Worm (Caenorhabditis elegans) whole organism, L4 larva: ENCODE data around the gene jip-1.

ENCODE experiments used
- ceh-32 ChIP-seq: sonication (generic microtip); optimal IDR thresholded peaks from 2 replicates; lab custom pipeline; 2016; ENCODE audit warnings: mild to moderate bottlenecking, missing genetic modification characterization, missing compliant biosample characterization; ENCODE audit not compliant: poor library complexity
- nhr-237 ChIP-seq: sonication (generic microtip); optimal IDR thresholded peaks from 2 replicates; lab custom pipeline; 2017; ENCODE audit warnings: missing biosample characterization, missing genetic modification characterization
- nhr-77 ChIP-seq: fragments of 150-350 bp; optimal IDR thresholded peaks from 2 replicates; lab custom pipeline; 2014; ENCODE audit warnings: missing biosample characterization, missing genetic modification characterization

DNA sequence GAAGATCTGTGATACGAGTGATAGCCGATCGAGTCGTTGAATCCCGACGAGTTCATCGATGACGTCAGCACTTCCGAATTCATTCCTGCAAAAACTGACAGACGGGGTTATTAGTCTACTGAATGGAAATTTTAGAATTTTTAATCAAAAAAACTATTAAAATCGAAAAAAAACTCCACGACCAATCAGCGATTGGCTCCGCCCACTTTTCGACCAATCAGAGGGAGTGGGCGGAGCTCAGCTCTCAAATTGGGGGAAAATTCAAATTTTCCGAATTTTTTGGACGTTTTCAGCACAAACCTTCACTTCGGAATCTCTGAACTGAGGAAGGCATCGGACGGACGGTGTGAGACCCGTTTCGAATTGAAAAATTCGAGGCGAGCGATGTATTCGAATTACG is 46.2 kb downstream of the jip-1 start:
- TF ChIP-seq ceh-32 (tag; lab: Kevin White, UChicago): no peak
- no peak for TF ChIP-seq nhr-237 (tag; lab: Kevin White, UChicago)
- no peak for TF ChIP-seq nhr-77 (tag; lab: Kevin White, UChicago)
